Worm (Caenorhabditis elegans): ENCODE results near the gene tbx-2.

tbx-2 gene

ce11 chrIII:5094506-5094905 lies 41.6 kb downstream of the tbx-2 start, which contains the start of gene F54D8.10:
Gene F54D8.10 (plus strand): TSS chrIII:5094806.
- TF ChIP-seq ets-4 (tag; optimal IDR thresholded peaks at IDR 0.05) (no peak), ztf-16 (tag; optimal IDR thresholded peaks at IDR 0.05) (no peak), dmd-4 (tag; optimal IDR thresholded peaks at IDR 0.05; ENCODE audit: borderline replicate concordance) (no peak), Y22D7AL.16 (tag; optimal IDR thresholded peaks at IDR 0.05) (no peak), C38D4.7 (GFP tag; optimal IDR thresholded peaks at IDR 0.05) (no peak), pag-3 (tag; optimal IDR thresholded peaks at IDR 0.05; ENCODE audit: borderline replicate concordance) (no peak), eyg-1 (tag; optimal IDR thresholded peaks at IDR 0.05) (no peak), unc-42 (tag; optimal IDR thresholded peaks at IDR 0.05) (no peak), pat-9 (tag; optimal IDR thresholded peaks at IDR 0.05) (no peak), rnt-1 (tag; optimal IDR thresholded peaks at IDR 0.05) (no peak), pha-4 (tag; optimal IDR thresholded peaks at IDR 0.05) (no peak), ceh-18 (tag; optimal IDR thresholded peaks at IDR 0.05) (no peak), ceh-31 (tag; optimal IDR thresholded peaks at IDR 0.05) (no peak)

ce11 chrIII:5092345-5092744 lies 43.8 kb downstream of the tbx-2 start:
- TF ChIP-seq ceh-22 (tag; optimal IDR thresholded peaks at IDR 0.05) (no peak), ref-2 (tag; optimal IDR thresholded peaks at IDR 0.05) (no peak), F13H6.1 (tag; optimal IDR thresholded peaks at IDR 0.05) (no peak), ceh-2 (tag; optimal IDR thresholded peaks at IDR 0.05) (no peak), ceh-34 (tag; optimal IDR thresholded peaks at IDR 0.05) (no peak), nhr-11 (tag; optimal IDR thresholded peaks at IDR 0.05) (no peak)

ce11 chrIII:5089489-5089888 lies 46.6 kb downstream of the tbx-2 start:
- no peak for TF ChIP-seq ceh-9 (tag; optimal IDR thresholded peaks at IDR 0.05)
- no peak for TF ChIP-seq unc-55 (GFP tag; optimal IDR thresholded peaks at IDR 0.05)
- TF ChIP-seq nfya-1 (tag; optimal IDR thresholded peaks at IDR 0.05) = no peak
- TF ChIP-seq zip-5 (tag; optimal IDR thresholded peaks at IDR 0.05) = no peak
- no peak for TF ChIP-seq pros-1 (tag; optimal IDR thresholded peaks at IDR 0.05)
- TF ChIP-seq ets-4 (tag; optimal IDR thresholded peaks at IDR 0.05) = no peak
- TF ChIP-seq lim-6 (tag; optimal IDR thresholded peaks at IDR 0.05) = no peak
- no peak for TF ChIP-seq eyg-1 (tag; optimal IDR thresholded peaks at IDR 0.05)
- TF ChIP-seq gmeb-2 (tag; optimal IDR thresholded peaks at IDR 0.05) = no peak
- no peak for TF ChIP-seq ceh-14 (tag; optimal IDR thresholded peaks at IDR 0.05)
- no peak for TF ChIP-seq hlh-15 (tag; optimal IDR thresholded peaks at IDR 0.05)
- TF ChIP-seq ceh-19 (GFP tag; optimal IDR thresholded peaks at IDR 0.05) = no peak
- no peak for TF ChIP-seq hlh-30 (tag; optimal IDR thresholded peaks at IDR 0.05; ENCODE audit: insufficient read depth)
- no peak for TF ChIP-seq unc-3 (GFP tag; conservative IDR thresholded peaks at IDR 0.05)
- no peak for TF ChIP-seq unc-3 (tag; optimal IDR thresholded peaks at IDR 0.05)
- TF ChIP-seq Y22D7AL.16 (tag; optimal IDR thresholded peaks at IDR 0.05) = no peak
- TF ChIP-seq syd-9 (tag; optimal IDR thresholded peaks at IDR 0.05) = no peak
- no peak for TF ChIP-seq T23F11.4 (GFP tag; optimal IDR thresholded peaks at IDR 0.05)
- TF ChIP-seq ceh-31 (tag; optimal IDR thresholded peaks at IDR 0.05) = no peak
- TF ChIP-seq mec-3 (tag; optimal IDR thresholded peaks at IDR 0.05; ENCODE audit: borderline replicate concordance) = no peak

ce11 chrIII:5085529-5085928 lies 50.6 kb downstream of the tbx-2 start, which contains the start of gene cah-1:
Gene cah-1 (minus strand): TSS chrIII:5085629.
- no peak for TF ChIP-seq ttx-3 (tag; optimal IDR thresholded peaks at IDR 0.05)
- TF ChIP-seq ceh-34 (tag; optimal IDR thresholded peaks at IDR 0.05) = no peak
- no peak for TF ChIP-seq ztf-16 (tag; optimal IDR thresholded peaks at IDR 0.05)
- TF ChIP-seq pqm-1 (tag; optimal IDR thresholded peaks at IDR 0.05) = no peak
- no peak for TF ChIP-seq K02D7.2 (tag; optimal IDR thresholded peaks at IDR 0.05)
- TF ChIP-seq ceh-2 (tag; optimal IDR thresholded peaks at IDR 0.05) = no peak
- no peak for TF ChIP-seq dmd-4 (tag; optimal IDR thresholded peaks at IDR 0.05; ENCODE audit: borderline replicate concordance)
- no peak for TF ChIP-seq hlh-8 (tag; optimal IDR thresholded peaks at IDR 0.05)
- TF ChIP-seq fax-1 (tag; optimal IDR thresholded peaks at IDR 0.05) = no peak
